Fruit fly (Drosophila melanogaster) whole organism, embryonic: ENCODE results near the gene Ocrl.
A peak's percentile ranks its signal among the peaks of the same experiment; 100 is the strongest.

ENCODE experiments used
- Bgb ChIP-seq: fragments of 200-800 bp; sonication (Bioruptor generic); IDR thresholded peaks from 2 replicates; pipeline ENCODE4 v1.3.6; 2022; ENCODE audit warnings: missing biosample characterization, missing genetic modification characterization; ENCODE audit not compliant: partially characterized antibody
- CG11504 ChIP-seq: fragments of 200-800 bp; sonication (Bioruptor generic); optimal IDR thresholded peaks from 3 replicates; lab custom pipeline; 2019; ENCODE audit warnings: missing biosample characterization, mild to moderate bottlenecking, missing genetic modification characterization, moderate library complexity
- CG12071 ChIP-seq: fragments of 200-800 bp; sonication (Bioruptor generic); optimal IDR thresholded peaks from 3 replicates; lab custom pipeline; 2018; ENCODE audit warnings: missing biosample characterization, mild to moderate bottlenecking, missing genetic modification characterization
- CG12104 ChIP-seq: fragments of 200-800 bp; sonication (Bioruptor generic); optimal IDR thresholded peaks from 3 replicates; lab custom pipeline; 2016; ENCODE audit warnings: missing biosample characterization, missing genetic modification characterization
- CG12299 ChIP-seq: fragments of 200-800 bp; sonication (Bioruptor generic); optimal IDR thresholded peaks from 2 replicates; lab custom pipeline; 2018; ENCODE audit warnings: missing biosample characterization, mild to moderate bottlenecking, missing genetic modification characterization
- CG15269 ChIP-seq: fragments of 200-800 bp; sonication (Bioruptor generic); optimal IDR thresholded peaks from 2 replicates; lab custom pipeline; 2018; ENCODE audit warnings: missing biosample characterization, mild to moderate bottlenecking, missing genetic modification characterization, moderate library complexity
- CG16815 ChIP-seq: fragments of 200-800 bp; sonication (Bioruptor generic); optimal IDR thresholded peaks from 3 replicates; lab custom pipeline; 2017; ENCODE audit warnings: missing biosample characterization, mild to moderate bottlenecking, missing genetic modification characterization
- CG17359 ChIP-seq: fragments of 200-800 bp; sonication (Bioruptor generic); optimal IDR thresholded peaks from 3 replicates; lab custom pipeline; 2018; ENCODE audit warnings: missing biosample characterization, mild to moderate bottlenecking, missing genetic modification characterization, moderate library complexity
- CG1792 ChIP-seq: fragments of 200-800 bp; sonication (Bioruptor generic); optimal IDR thresholded peaks from 2 replicates; lab custom pipeline; 2016; ENCODE audit warnings: missing biosample characterization, missing genetic modification characterization
- CG18599 ChIP-seq: fragments of 200-800 bp; sonication (Bioruptor generic); optimal IDR thresholded peaks from 3 replicates; lab custom pipeline; 2017; ENCODE audit warnings: missing biosample characterization, missing genetic modification characterization, mild to moderate bottlenecking, moderate library complexity, missing genetic modification reagents
- CG2875 ChIP-seq: fragments of 200-800 bp; sonication (Bioruptor generic); optimal IDR thresholded peaks from 2 replicates; lab custom pipeline; 2017; ENCODE audit warnings: missing biosample characterization, mild to moderate bottlenecking, missing genetic modification characterization, missing genetic modification reagents
- CG30020 ChIP-seq: fragments of 200-800 bp; optimal IDR thresholded peaks from 2 replicates; lab custom pipeline; 2019; ENCODE audit warnings: missing biosample characterization, mild to moderate bottlenecking, missing genetic modification characterization, moderate library complexity
- CG32767 ChIP-seq: fragments of 200-800 bp; sonication (Bioruptor generic); IDR thresholded peaks from 2 replicates; pipeline ENCODE4 v1.3.6; 2022; ENCODE audit warnings: missing biosample characterization, missing genetic modification characterization
- CG3726 ChIP-seq: fragments of 200-800 bp; sonication (Bioruptor generic); IDR thresholded peaks from 3 replicates; pipeline ENCODE4, ENCODE4 v1.3.6; 2022; ENCODE audit warnings: missing biosample characterization, missing genetic modification characterization
- CG4707 ChIP-seq: fragments of 200-800 bp; sonication (Bioruptor generic); optimal IDR thresholded peaks from 2 replicates; lab custom pipeline; 2018; ENCODE audit warnings: missing biosample characterization, mild to moderate bottlenecking, missing genetic modification characterization, moderate library complexity
- CG6654 ChIP-seq: fragments of 200-800 bp; sonication (Bioruptor generic); optimal IDR thresholded peaks from 2 replicates; lab custom pipeline; 2017; ENCODE audit warnings: missing biosample characterization, mild to moderate bottlenecking, missing genetic modification characterization
- CG7357 ChIP-seq: fragments of 200-800 bp; sonication (Bioruptor generic); IDR thresholded peaks from 3 replicates; pipeline ENCODE4 v1.3.6; 2022; ENCODE audit warnings: missing biosample characterization, missing genetic modification characterization
- CG9797 ChIP-seq: fragments of 200-800 bp; sonication (Bioruptor generic); optimal IDR thresholded peaks from 3 replicates; lab custom pipeline; 2018; ENCODE audit warnings: missing biosample characterization, mild to moderate bottlenecking, missing genetic modification characterization
- CrebB ChIP-seq: fragments of 200-800 bp; sonication (Bioruptor generic); optimal IDR thresholded peaks from 3 replicates; lab custom pipeline; 2018; ENCODE audit warnings: missing biosample characterization, mild to moderate bottlenecking, missing genetic modification characterization
- HLH54F ChIP-seq: fragments of 200-800 bp; sonication (Bioruptor generic); optimal IDR thresholded peaks from 3 replicates; lab custom pipeline; 2016; ENCODE audit warnings: missing biosample characterization, missing genetic modification characterization
- HmgD ChIP-seq: fragments of 200-800 bp; sonication (Bioruptor generic); optimal IDR thresholded peaks from 3 replicates; lab custom pipeline; 2016; ENCODE audit warnings: missing biosample characterization, missing genetic modification characterization
- Hr78 ChIP-seq, 2 experiments: fragments of 200-800 bp in 1 of 2; fragments of >200 bp in 1 of 2; sonication (Bioruptor generic) in 1 of 2; optimal IDR thresholded peaks; 2 replicates each; lab custom pipeline; 2017 to 2019; ENCODE audit warnings: missing biosample characterization in 2 of 2, missing genetic modification characterization in 2 of 2, mild to moderate bottlenecking in 1 of 2, moderate library complexity in 1 of 2
- Lpt ChIP-seq: fragments of >200 bp; optimal IDR thresholded peaks from 2 replicates; lab custom pipeline; 2018; ENCODE audit warnings: missing biosample characterization, missing genetic modification characterization
- Mad ChIP-seq: fragments of 200-800 bp; sonication (Bioruptor generic); optimal IDR thresholded peaks from 2 replicates; lab custom pipeline; 2016; ENCODE audit warnings: missing biosample characterization, missing genetic modification characterization
- Med ChIP-seq: fragments of 200-800 bp; sonication (Bioruptor generic); peaks from one replicate; lab custom pipeline; 2016; ENCODE audit warnings: missing biosample characterization, missing genetic modification characterization, mild to moderate bottlenecking, inconsistent platforms, moderate library complexity
- Mrtf ChIP-seq: fragments of 200-800 bp; sonication (Bioruptor generic); IDR thresholded peaks from 3 replicates; pipeline ENCODE4 v1.3.6; 2022; ENCODE audit warnings: missing biosample characterization, missing genetic modification characterization
- NfI ChIP-seq: fragments of 200-800 bp; sonication (Bioruptor generic); optimal IDR thresholded peaks from 3 replicates; lab custom pipeline; 2018; ENCODE audit warnings: missing biosample characterization, mild to moderate bottlenecking, missing genetic modification characterization, moderate library complexity
- Ravus ChIP-seq: fragments of 200-800 bp; sonication (Bioruptor generic); IDR thresholded peaks from 2 replicates; pipeline ENCODE4 v1.3.6; 2022; ENCODE audit warnings: missing biosample characterization, missing genetic modification characterization
- Rx ChIP-seq: fragments of 200-800 bp; sonication (Bioruptor generic); IDR thresholded peaks from 2 replicates; pipeline ENCODE4 v1.3.6; 2022; ENCODE audit warnings: missing biosample characterization, missing genetic modification characterization
- Xrp1 ChIP-seq: fragments of 200-800 bp; sonication (Bioruptor generic); IDR thresholded peaks from 2 replicates; pipeline ENCODE4 v1.3.6; 2022; ENCODE audit warnings: missing biosample characterization, missing genetic modification characterization
- ase ChIP-seq: fragments of 200-800 bp; sonication (Bioruptor generic); IDR thresholded peaks from 3 replicates; pipeline ENCODE4 v1.3.6; 2022; ENCODE audit warnings: missing biosample characterization, missing genetic modification characterization
- az2 ChIP-seq: fragments of 200-800 bp; sonication (Bioruptor generic); optimal IDR thresholded peaks from 3 replicates; lab custom pipeline; 2016; ENCODE audit warnings: missing biosample characterization, missing genetic modification characterization
- bcd ChIP-seq: fragments of 200-800 bp; sonication (Bioruptor generic); optimal IDR thresholded peaks from 2 replicates; lab custom pipeline; 2017; ENCODE audit warnings: missing biosample characterization, mild to moderate bottlenecking, missing genetic modification characterization
- hb ChIP-seq: fragments of 200-800 bp; sonication (Bioruptor generic); IDR thresholded peaks from 3 replicates; pipeline ENCODE4 v1.3.6; 2022; ENCODE audit warnings: missing biosample characterization, missing genetic modification characterization; ENCODE audit not compliant: partially characterized antibody
- hkb ChIP-seq, 2 experiments: fragments of 200-800 bp in 1 of 2; fragments of >200 bp in 1 of 2; sonication (Bioruptor generic) in 1 of 2; IDR thresholded peaks in 1 of 2; optimal IDR thresholded peaks in 1 of 2; 2 replicates each; pipeline versions ENCODE4 v1.3.6 to Lab custom; 2017 to 2022; ENCODE audit warnings: missing biosample characterization in 1 of 2, missing genetic modification characterization in 1 of 2
- klu ChIP-seq: fragments of 200-800 bp; sonication (Bioruptor generic); IDR thresholded peaks from 2 replicates; pipeline ENCODE4 v1.3.6; 2022; ENCODE audit warnings: missing biosample characterization, missing genetic modification characterization
- lilli ChIP-seq: fragments of 200-800 bp; sonication (Bioruptor generic); optimal IDR thresholded peaks from 3 replicates; lab custom pipeline; 2016; ENCODE audit warnings: missing biosample characterization, missing genetic modification characterization
- lola ChIP-seq, 3 experiments: fragments of >200 bp in 2 of 3; fragments of 200-800 bp in 1 of 3; sonication (Bioruptor generic) in 1 of 3; optimal IDR thresholded peaks; 2 replicates each; lab custom pipeline; 2017 to 2019; ENCODE audit warnings: missing biosample characterization in 3 of 3, missing genetic modification characterization in 3 of 3, mild to moderate bottlenecking in 1 of 3, moderate library complexity in 1 of 3
- onecut ChIP-seq: fragments of 200-800 bp; sonication (Bioruptor generic); IDR thresholded peaks from 2 replicates; pipeline ENCODE4 v1.3.6; 2022; ENCODE audit warnings: missing biosample characterization, missing genetic modification characterization
- p53 ChIP-seq: fragments of 200-800 bp; sonication (Bioruptor generic); optimal IDR thresholded peaks from 2 replicates; lab custom pipeline; 2016; ENCODE audit warnings: missing biosample characterization, missing genetic modification characterization
- pita ChIP-seq: fragments of 200-800 bp; sonication (Bioruptor generic); optimal IDR thresholded peaks from 2 replicates; lab custom pipeline; 2017; ENCODE audit warnings: missing biosample characterization, mild to moderate bottlenecking, missing genetic modification characterization
- prd ChIP-seq, 3 experiments: fragments of >200 bp in 2 of 3; fragments of 200-800 bp in 1 of 3; sonication (Bioruptor generic) in 1 of 3; optimal IDR thresholded peaks in 2 of 3; IDR thresholded peaks in 1 of 3; 2 replicates in 2 of 3; 3 replicates in 1 of 3; pipeline versions ENCODE4 v1.3.6 to Lab custom; 2017 to 2022; ENCODE audit warnings: missing biosample characterization in 1 of 3, missing genetic modification characterization in 1 of 3
- pros ChIP-seq: fragments of 200-800 bp; sonication (Bioruptor generic); optimal IDR thresholded peaks from 3 replicates; lab custom pipeline; 2019; ENCODE audit warnings: missing biosample characterization, mild to moderate bottlenecking, missing genetic modification characterization, moderate library complexity
- row ChIP-seq: fragments of 200-800 bp; sonication (Bioruptor generic); IDR thresholded peaks from 3 replicates; pipeline ENCODE4 v1.3.6; 2022; ENCODE audit warnings: missing biosample characterization, missing genetic modification characterization
- sob ChIP-seq: fragments of 200-800 bp; sonication (Bioruptor generic); IDR thresholded peaks from 2 replicates; pipeline ENCODE4 v1.3.6; 2022; ENCODE audit warnings: missing biosample characterization, missing genetic modification characterization
- tio ChIP-seq: fragments of 200-800 bp; sonication (Bioruptor generic); optimal IDR thresholded peaks from 2 replicates; lab custom pipeline; 2017; ENCODE audit warnings: missing biosample characterization, missing genetic modification characterization, inconsistent platforms
- unpg ChIP-seq: fragments of 200-800 bp; sonication (Bioruptor generic); optimal IDR thresholded peaks from 3 replicates; lab custom pipeline; 2018; ENCODE audit warnings: missing biosample characterization, mild to moderate bottlenecking, missing genetic modification characterization, moderate library complexity
- wek ChIP-seq: fragments of 200-800 bp; sonication (Bioruptor generic); optimal IDR thresholded peaks from 3 replicates; lab custom pipeline; 2018; ENCODE audit warnings: missing biosample characterization, mild to moderate bottlenecking, missing genetic modification characterization, moderate library complexity
- zen2 ChIP-seq: fragments of 200-800 bp; sonication (Bioruptor generic); IDR thresholded peaks from 3 replicates; pipeline ENCODE4 v1.3.6; 2022; ENCODE audit warnings: missing biosample characterization, missing genetic modification characterization; ENCODE audit not compliant: partially characterized antibody

Ocrl gene

dm6 chrX:1952898-1953297 lies 30.1 kb downstream of the Ocrl start (continued):
- TF ChIP-seq CG18599 (peak; percentile 24), HLH54F (GFP tag; lab: Kevin White, UChicago) (peak; percentile 68), bcd (GFP tag; lab: Kevin White, UChicago) (peak; percentile 67), lilli (GFP tag; lab: Kevin White, UChicago) (peak; percentile 64), zen2 (GFP tag; lab: Robert Waterston, UW) (no peak), row (peak; percentile 37; the same call in 2 of the 3 replicates), CG1792 (GFP tag; lab: Kevin White, UChicago) (peak; percentile 56), prd (optimal IDR thresholded peaks at IDR 0.05; lab: Kevin White, UChicago) (no peak), prd (GFP tag; IDR thresholded peaks at IDR 0.05; lab: Robert Waterston, UW) (peak; percentile 85), Ravus (GFP tag; lab: Robert Waterston, UW) (no peak), az2 (GFP tag; lab: Kevin White, UChicago) (peak; percentile 53), CG9797 (GFP tag; lab: Kevin White, UChicago) (peak; percentile 6), CG3726 (GFP tag; lab: Robert Waterston, UW) (peak; percentile 40; the same call in 1 of the 3 replicates), pros (no peak), tio (GFP tag; lab: Kevin White, UChicago) (no peak), CG12104 (GFP tag; lab: Kevin White, UChicago) (no peak), CG17359 (tag; lab: Kevin White, UChicago) (peak; percentile 54), Bgb (peak; percentile 70), klu (peak; percentile 53; the same call in 1 of the 2 replicates), Hr78 (GFP tag; optimal IDR thresholded peaks at IDR 0.05; lab: Kevin White, UChicago) (peak in 1 of 2 experiments; percentile 85), CG32767 (GFP tag; lab: Robert Waterston, UW) (no peak), hkb (optimal IDR thresholded peaks at IDR 0.05; lab: Kevin White, UChicago) (peak; percentile 97), hkb (GFP tag; IDR thresholded peaks at IDR 0.05; lab: Robert Waterston, UW) (no peak), sob (peak; percentile 82), Xrp1 (GFP tag; lab: Robert Waterston, UW) (peak; percentile 28; the same call in 1 of the 2 replicates), Mad (peak; percentile 49), CG11504 (tag; lab: Kevin White, UChicago) (peak; percentile 59), CG16815 (GFP tag; lab: Kevin White, UChicago) (peak; percentile 62), CG4707 (GFP tag; lab: Kevin White, UChicago) (no peak), CG6654 (GFP tag; lab: Kevin White, UChicago) (peak; percentile 22), CG30020 (tag; lab: Kevin White, UChicago) (no peak), Lpt (GFP tag; lab: Kevin White, UChicago) (no peak), wek (GFP tag; lab: Kevin White, UChicago) (no peak), CG2875 (GFP tag; lab: Kevin White, UChicago) (no peak), HmgD (GFP tag; lab: Kevin White, UChicago) (peak; percentile 90), pita (GFP tag; lab: Kevin White, UChicago) (peak; percentile 92), CG15269 (tag; lab: Kevin White, UChicago) (no peak), lola (GFP tag; optimal IDR thresholded peaks at IDR 0.05; lab: Kevin White, UChicago) (no peak), onecut (GFP tag; lab: Robert Waterston, UW) (peak; percentile 73), p53 (GFP tag; lab: Kevin White, UChicago) (peak; percentile 87), ase (GFP tag; lab: Robert Waterston, UW) (peak; percentile 71; the same call in 2 of the 3 replicates), CrebB (tag; lab: Kevin White, UChicago) (no peak), Mrtf (GFP tag; lab: Robert Waterston, UW) (peak; percentile 87), CG12071 (no peak), Rx (GFP tag; lab: Robert Waterston, UW) (peak; percentile 58; the same call in 1 of the 2 replicates), NfI (GFP tag; lab: Kevin White, UChicago) (peak; percentile 49), CG12299 (no peak), hb (no peak), CG7357 (GFP tag; lab: Robert Waterston, UW) (0 out of 3 replicates have a peak, but pooled peaks have one; percentile 11), Med (GFP tag; lab: Kevin White, UChicago) (peak; percentile 97), unpg (GFP tag; lab: Kevin White, UChicago) (no peak)
